Worm (Caenorhabditis elegans) whole organism, L1 larva: Measurements from ENCODE around the gene fbxb-111.

Experiments used
- C04F5.9 ChIP-seq: sonication (generic microtip); optimal IDR thresholded peaks from 2 replicates; lab custom pipeline; 2016; ENCODE audit warnings: missing genetic modification characterization, missing compliant biosample characterization
- C34B4.2 ChIP-seq: sonication (generic microtip); optimal IDR thresholded peaks from 2 replicates; lab custom pipeline; 2017; ENCODE audit warnings: mild to moderate bottlenecking, missing genetic modification characterization, missing compliant biosample characterization
- F16B12.6 ChIP-seq: fragments of 150-350 bp; optimal IDR thresholded peaks from 2 replicates; lab custom pipeline; 2014; ENCODE audit warnings: missing biosample characterization, missing genetic modification characterization
- Y116A8C.19 ChIP-seq: sonication (generic microtip); optimal IDR thresholded peaks from 2 replicates; lab custom pipeline; 2016; ENCODE audit warnings: missing compliant biosample characterization, missing genetic modification characterization, borderline replicate concordance
- aly-2 ChIP-seq: fragments of 150-350 bp; optimal IDR thresholded peaks from 2 replicates; lab custom pipeline; 2014; ENCODE audit warnings: missing biosample characterization, missing genetic modification characterization
- ama-1 ChIP-seq: fragments of 150-350 bp; optimal IDR thresholded peaks from 2 replicates; lab custom pipeline; 2014
- ceh-63 ChIP-seq: fragments of 200-800 bp; sonication (Bioruptor generic); optimal IDR thresholded peaks from 2 replicates; lab custom pipeline; 2018; ENCODE audit warnings: mild to moderate bottlenecking, missing genetic modification characterization, missing compliant biosample characterization
- ceh-88 ChIP-seq: fragments of 200-800 bp; sonication (Bioruptor generic); IDR thresholded peaks from 2 replicates; pipeline ENCODE4 v1.3.6; 2022; ENCODE audit warnings: missing genetic modification characterization, missing compliant biosample characterization
- dpl-1 ChIP-seq, 3 experiments: fragments of 150-350 bp in 2 of 3; sonication (generic microtip) in 1 of 3; optimal IDR thresholded peaks; 2 replicates each; lab custom pipeline; 2014 to 2017; ENCODE audit warnings: missing biosample characterization in 3 of 3, missing genetic modification characterization in 3 of 3, missing genetic modification reagents in 3 of 3
- dsc-1 ChIP-seq: sonication (generic microtip); optimal IDR thresholded peaks from 2 replicates; lab custom pipeline; 2016; ENCODE audit warnings: mild to moderate bottlenecking, missing genetic modification characterization, missing compliant biosample characterization
- efl-3 ChIP-seq: fragments of 200-800 bp; sonication (Bioruptor generic); optimal IDR thresholded peaks from 2 replicates; lab custom pipeline; 2018; ENCODE audit warnings: mild to moderate bottlenecking, missing genetic modification characterization, missing compliant biosample characterization
- elt-2 ChIP-seq: sonication (generic microtip); optimal IDR thresholded peaks from 2 replicates; lab custom pipeline; 2016; ENCODE audit warnings: missing genetic modification characterization, mild to moderate bottlenecking, inconsistent platforms, missing compliant biosample characterization, missing genetic modification reagents
- elt-3 ChIP-seq, 6 experiments: fragments of 150-350 bp in 1 of 6; sonication (generic microtip); optimal IDR thresholded peaks; 2 replicates each; lab custom pipeline; 2017 to 2018; ENCODE audit warnings: missing biosample characterization in 6 of 6, missing genetic modification characterization in 6 of 6, inconsistent platforms in 1 of 6
- fkh-10 ChIP-seq: sonication (generic microtip); optimal IDR thresholded peaks from 2 replicates; lab custom pipeline; 2017; ENCODE audit warnings: missing biosample characterization, missing genetic modification reagents, missing genetic modification characterization
- fkh-4 ChIP-seq: sonication (generic microtip); optimal IDR thresholded peaks from 2 replicates; lab custom pipeline; 2016; ENCODE audit warnings: missing compliant biosample characterization, missing genetic modification characterization, borderline replicate concordance
- fos-1 ChIP-seq: fragments of 150-350 bp; optimal IDR thresholded peaks from 2 replicates; lab custom pipeline; 2014; ENCODE audit warnings: missing biosample characterization, missing genetic modification characterization
- grh-1 ChIP-seq: fragments of 200-800 bp; sonication (Bioruptor generic); IDR thresholded peaks from 2 replicates; pipeline ENCODE4 v1.3.6; 2022; ENCODE audit warnings: missing genetic modification reagents, missing genetic modification characterization, missing compliant biosample characterization
- hlh-4 ChIP-seq: sonication (generic microtip); optimal IDR thresholded peaks from 2 replicates; lab custom pipeline; 2016; ENCODE audit warnings: mild to moderate bottlenecking, missing genetic modification characterization, missing compliant biosample characterization
- lin-15B ChIP-seq: fragments of 150-350 bp; sonication (generic microtip); optimal IDR thresholded peaks from 3 replicates; lab custom pipeline; 2014; ENCODE audit warnings: missing biosample characterization, missing genetic modification characterization
- lir-3 ChIP-seq: sonication (generic microtip); optimal IDR thresholded peaks from 2 replicates; lab custom pipeline; 2016; ENCODE audit warnings: mild to moderate bottlenecking, missing genetic modification characterization, moderate library complexity, missing compliant biosample characterization; ENCODE audit not compliant: poor library complexity
- mab-9 ChIP-seq: fragments of 200-800 bp; sonication (Bioruptor generic); IDR thresholded peaks from 2 replicates; pipeline ENCODE4 v1.3.6; 2022; ENCODE audit warnings: missing genetic modification reagents, missing genetic modification characterization, missing compliant biosample characterization
- mdl-1 ChIP-seq, 2 experiments: fragments of 150-350 bp; optimal IDR thresholded peaks; 2 replicates each; lab custom pipeline; 2014 to 2017; ENCODE audit warnings: missing biosample characterization in 2 of 2, missing genetic modification characterization in 2 of 2, inconsistent platforms in 1 of 2
- mep-1 ChIP-seq: fragments of 150-350 bp; optimal IDR thresholded peaks from 2 replicates; lab custom pipeline; 2014; ENCODE audit warnings: missing biosample characterization, missing genetic modification characterization
- nhr-20 ChIP-seq: sonication (generic microtip); optimal IDR thresholded peaks from 2 replicates; lab custom pipeline; 2016; ENCODE audit warnings: mild to moderate bottlenecking, missing genetic modification characterization, missing compliant biosample characterization
- nhr-237 ChIP-seq: fragments of 150-350 bp; optimal IDR thresholded peaks from 2 replicates; lab custom pipeline; 2014; ENCODE audit warnings: missing biosample characterization, missing genetic modification characterization
- nhr-71 ChIP-seq: sonication (generic microtip); optimal IDR thresholded peaks from 2 replicates; lab custom pipeline; 2016; ENCODE audit warnings: mild to moderate bottlenecking, missing genetic modification characterization, moderate library complexity, missing compliant biosample characterization
- nhr-76 ChIP-seq: sonication (generic microtip); optimal IDR thresholded peaks from 2 replicates; lab custom pipeline; 2017; ENCODE audit warnings: missing biosample characterization, missing genetic modification characterization
- nhr-85 ChIP-seq: sonication (generic microtip); peaks from one replicate; lab custom pipeline; 2016; ENCODE audit warnings: missing genetic modification characterization, inconsistent platforms, missing compliant biosample characterization
- nhr-90 ChIP-seq: sonication (generic microtip); optimal IDR thresholded peaks from 2 replicates; lab custom pipeline; 2016; ENCODE audit warnings: mild to moderate bottlenecking, missing genetic modification characterization, missing compliant biosample characterization; ENCODE audit not compliant: poor library complexity
- pax-3 ChIP-seq: fragments of 200-800 bp; sonication (Bioruptor generic); optimal IDR thresholded peaks from 2 replicates; lab custom pipeline; 2018; ENCODE audit warnings: mild to moderate bottlenecking, missing genetic modification characterization, moderate library complexity, missing compliant biosample characterization
- pqm-1 ChIP-seq: sonication (generic microtip); optimal IDR thresholded peaks from 3 replicates; lab custom pipeline; 2017; ENCODE audit warnings: missing biosample characterization, missing genetic modification characterization
- snu-23 ChIP-seq: sonication (generic microtip); optimal IDR thresholded peaks from 2 replicates; lab custom pipeline; 2016; ENCODE audit warnings: missing genetic modification characterization, missing compliant biosample characterization
- swsn-7 ChIP-seq: sonication (generic microtip); optimal IDR thresholded peaks from 2 replicates; lab custom pipeline; 2016; ENCODE audit warnings: missing genetic modification characterization, missing compliant biosample characterization
- tlp-1 ChIP-seq: fragments of 150-350 bp; optimal IDR thresholded peaks from 2 replicates; lab custom pipeline; 2014; ENCODE audit warnings: missing biosample characterization, missing genetic modification characterization
- unc-30 ChIP-seq: sonication (generic microtip); optimal IDR thresholded peaks from 2 replicates; lab custom pipeline; 2017; ENCODE audit warnings: missing biosample characterization, missing genetic modification characterization
- unc-86 ChIP-seq: sonication (generic microtip); optimal IDR thresholded peaks from 2 replicates; lab custom pipeline; 2016; ENCODE audit warnings: missing genetic modification characterization, missing compliant biosample characterization
- unc-98 ChIP-seq: fragments of 200-800 bp; sonication (Bioruptor generic); IDR thresholded peaks from 2 replicates; pipeline ENCODE4 v1.3.6; 2022; ENCODE audit warnings: missing genetic modification characterization, missing compliant biosample characterization
- vab-15 ChIP-seq: sonication (generic microtip); optimal IDR thresholded peaks from 2 replicates; lab custom pipeline; 2017; ENCODE audit warnings: missing genotype, mild to moderate bottlenecking, missing genetic modification characterization, missing compliant biosample characterization
- xbp-1 ChIP-seq: sonication (generic microtip); optimal IDR thresholded peaks from 2 replicates; lab custom pipeline; 2016; ENCODE audit warnings: missing genetic modification characterization, missing compliant biosample characterization

The fbxb-111 gene

ce11 chrII:2779253-2779652, 4.4 kb upstream of the fbxb-111 start, which contains the start of gene F08D12.3:
Gene F08D12.3 (plus strand): TSS chrII:2779553.
- TF ChIP-seq Y116A8C.19 (tag; lab: Kevin White, UChicago), result no peak

DNA sequence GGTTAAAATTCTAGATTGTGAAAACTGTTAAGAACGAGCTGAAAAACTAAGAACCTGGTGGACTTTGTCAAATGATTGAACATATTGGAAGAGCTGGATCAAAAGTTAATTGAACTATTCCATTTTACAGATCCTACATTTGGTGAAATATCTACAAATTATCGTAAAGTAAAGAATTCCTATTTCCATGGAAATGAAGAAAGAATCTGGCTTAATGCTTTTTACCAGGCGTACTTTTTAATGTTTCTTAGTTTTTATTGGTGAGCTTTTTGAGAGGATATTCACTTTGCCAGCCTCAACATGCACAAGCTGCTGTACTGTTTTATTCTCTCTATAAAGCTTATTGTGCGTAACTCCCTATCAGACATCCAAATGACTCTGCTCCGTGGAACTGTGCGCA, 3.0 kb upstream of the fbxb-111 start, which contains the start of gene F08D12.4:
Gene F08D12.4 (plus strand): TSS at position 301 of the 400 bp plus-strand sequence.
- TF ChIP-seq unc-30 (tag; lab: Kevin White, UChicago), result no peak
- no peak for TF ChIP-seq grh-1 (GFP tag; lab: Robert Waterston, UW)
- TF ChIP-seq dsc-1 (tag; lab: Kevin White, UChicago), result no peak
- no peak for TF ChIP-seq nhr-90 (tag; lab: Kevin White, UChicago)
- TF ChIP-seq ceh-88, result no peak
- TF ChIP-seq hlh-4 (tag; lab: Kevin White, UChicago), result no peak
- no peak for TF ChIP-seq fkh-10 (GFP tag; lab: Kevin White, UChicago)
- no peak for TF ChIP-seq dpl-1 (GFP tag; optimal IDR thresholded peaks at IDR 0.05; lab: Kevin White, UChicago)
- TF ChIP-seq elt-3 (tag; optimal IDR thresholded peaks at IDR 0.05; lab: Kevin White, UChicago), result no peak
- TF ChIP-seq efl-3 (GFP tag; lab: Kevin White, UChicago), result no peak
- no peak for TF ChIP-seq unc-86 (tag; lab: Kevin White, UChicago)
- TF ChIP-seq nhr-76 (tag; lab: Kevin White, UChicago), result no peak
- TF ChIP-seq fos-1, result no peak
- TF ChIP-seq lir-3 (tag; lab: Kevin White, UChicago), result no peak
- no peak for TF ChIP-seq C04F5.9 (tag; lab: Kevin White, UChicago)
- no peak for TF ChIP-seq mep-1 (tag; lab: Kevin White, UChicago)
- no peak for TF ChIP-seq snu-23 (GFP tag; lab: Kevin White, UChicago)

ce11 chrII:2773534-2773933, 1.3 kb downstream of the fbxb-111 start, which contains the start of gene sdz-9:
Gene sdz-9 (minus strand): TSS chrII:2773634.
- no peak for TF ChIP-seq xbp-1 (tag; lab: Kevin White, UChicago)

DNA sequence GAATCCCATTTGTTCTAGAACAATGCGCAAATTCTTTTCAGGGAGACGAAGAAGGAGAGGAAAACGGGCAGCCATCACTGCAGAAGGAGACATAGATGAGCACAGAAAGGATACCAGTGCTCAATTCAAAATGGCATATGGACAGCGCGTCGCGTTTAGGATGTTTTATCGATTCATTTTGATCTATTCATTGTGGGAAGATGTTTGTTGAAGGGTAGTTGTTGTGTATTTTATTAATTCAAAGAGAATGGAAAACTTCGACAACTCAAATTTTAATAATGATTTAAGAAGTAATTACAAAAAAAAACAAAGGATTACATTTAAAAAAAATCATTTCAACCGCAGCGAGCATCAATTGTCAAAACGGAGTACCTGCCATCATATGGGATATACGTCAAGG, 2.6 kb downstream of the fbxb-111 start, which contains the start of gene sdz-10:
Gene sdz-10 (minus strand): TSS at position 101 of the 400 bp plus-strand sequence.
- TF ChIP-seq unc-98 (GFP tag; lab: Robert Waterston, UW) (no peak), nhr-85 (tag; lab: Kevin White, UChicago) (no peak), mdl-1 (tag; optimal IDR thresholded peaks at IDR 0.05; lab: Kevin White, UChicago) (no peak), ceh-88 (no peak), dsc-1 (tag; lab: Kevin White, UChicago) (no peak), nhr-20 (tag; lab: Kevin White, UChicago) (no peak), mab-9 (no peak), unc-30 (tag; lab: Kevin White, UChicago) (no peak), nhr-237 (tag; lab: Kevin White, UChicago) (no peak), fkh-4 (no peak), nhr-76 (tag; lab: Kevin White, UChicago) (no peak), pax-3 (tag; lab: Kevin White, UChicago) (no peak)

- no peak for TF ChIP-seq swsn-7 (tag; lab: Kevin White, UChicago)
- TF ChIP-seq dsc-1 (tag; lab: Kevin White, UChicago), result no peak
- no peak for TF ChIP-seq unc-30 (tag; lab: Kevin White, UChicago)
- no peak for TF ChIP-seq unc-86 (tag; lab: Kevin White, UChicago)
- no peak for TF ChIP-seq ama-1
- TF ChIP-seq elt-2 (tag; lab: Kevin White, UChicago), result no peak
- no peak for TF ChIP-seq tlp-1 (tag; lab: Kevin White, UChicago)
- TF ChIP-seq unc-98 (GFP tag; lab: Robert Waterston, UW), result no peak
- no peak for TF ChIP-seq F16B12.6
- TF ChIP-seq vab-15, result no peak
- no peak for TF ChIP-seq C34B4.2 (tag; lab: Kevin White, UChicago)
- no peak for TF ChIP-seq lin-15B (tag; lab: Kevin White, UChicago)
- TF ChIP-seq nhr-71, result no peak
- no peak for TF ChIP-seq Y116A8C.19 (tag; lab: Kevin White, UChicago)
- TF ChIP-seq ceh-63 (GFP tag; lab: Kevin White, UChicago), result no peak
- TF ChIP-seq aly-2 (tag; lab: Kevin White, UChicago), result no peak
- no peak for TF ChIP-seq lir-3 (tag; lab: Kevin White, UChicago)
- no peak for TF ChIP-seq pqm-1 (tag; lab: Kevin White, UChicago)
- no peak for TF ChIP-seq hlh-4 (tag; lab: Kevin White, UChicago)
- no peak for TF ChIP-seq dpl-1 (GFP tag; optimal IDR thresholded peaks at IDR 0.05; lab: Kevin White, UChicago)
Measured at ce11 chrII:2770788-2771187, 4.0 kb downstream of the fbxb-111 start, which contains the start of gene fbxb-105. Gene fbxb-105 (minus strand): TSS chrII:2770888.
